Worm (Caenorhabditis elegans) whole organism, L1 larva: ENCODE data around the gene mdh-1.

Experiments
- aly-2 ChIP-seq: fragments of 150-350 bp; optimal IDR thresholded peaks from 2 replicates; lab custom pipeline; 2014; ENCODE audit warnings: missing biosample characterization, missing genetic modification characterization
- blmp-1 ChIP-seq: fragments of 150-350 bp; optimal IDR thresholded peaks from 2 replicates; lab custom pipeline; 2014; ENCODE audit warnings: missing biosample characterization, missing genetic modification characterization
- ceh-82 ChIP-seq, 3 experiments: fragments of 150-350 bp in 1 of 3; sonication (generic microtip) in 2 of 3; optimal IDR thresholded peaks; 2 replicates each; lab custom pipeline; 2014 to 2017; ENCODE audit warnings: missing biosample characterization in 3 of 3, missing genetic modification characterization in 3 of 3
- dpl-1 ChIP-seq, 3 experiments: fragments of 150-350 bp in 2 of 3; sonication (generic microtip) in 1 of 3; optimal IDR thresholded peaks; 2 replicates each; lab custom pipeline; 2014 to 2017; ENCODE audit warnings: missing biosample characterization in 3 of 3, missing genetic modification characterization in 3 of 3, missing genetic modification reagents in 3 of 3
- efl-1 ChIP-seq, 4 experiments: fragments of 150-350 bp; optimal IDR thresholded peaks in 3 of 4; peaks in 1 of 4; 1 replicate in 1 of 4; 2 replicates in 3 of 4; lab custom pipeline; 2014; ENCODE audit warnings: missing biosample characterization in 2 of 4, missing genetic modification characterization in 2 of 4, missing genetic modification reagents in 2 of 4
- efl-3 ChIP-seq: fragments of 200-800 bp; sonication (Bioruptor generic); optimal IDR thresholded peaks from 2 replicates; lab custom pipeline; 2018; ENCODE audit warnings: mild to moderate bottlenecking, missing genetic modification characterization, missing compliant biosample characterization
- elt-3 ChIP-seq, 6 experiments: fragments of 150-350 bp in 1 of 6; sonication (generic microtip); optimal IDR thresholded peaks; 2 replicates each; lab custom pipeline; 2017 to 2018; ENCODE audit warnings: missing biosample characterization in 6 of 6, missing genetic modification characterization in 6 of 6, inconsistent platforms in 1 of 6
- fkh-4 ChIP-seq: sonication (generic microtip); optimal IDR thresholded peaks from 2 replicates; lab custom pipeline; 2016; ENCODE audit warnings: missing compliant biosample characterization, missing genetic modification characterization, borderline replicate concordance
- fkh-8 ChIP-seq: sonication (generic microtip); optimal IDR thresholded peaks from 2 replicates; lab custom pipeline; 2016; ENCODE audit warnings: mild to moderate bottlenecking, missing genetic modification characterization, missing compliant biosample characterization
- grh-1 ChIP-seq: fragments of 200-800 bp; sonication (Bioruptor generic); IDR thresholded peaks from 2 replicates; pipeline ENCODE4 v1.3.6; 2022; ENCODE audit warnings: missing genetic modification reagents, missing genetic modification characterization, missing compliant biosample characterization
- hlh-17 ChIP-seq: fragments of 200-800 bp; sonication (Bioruptor generic); optimal IDR thresholded peaks from 2 replicates; lab custom pipeline; 2018; ENCODE audit warnings: missing genetic modification characterization, mild to moderate bottlenecking, missing compliant biosample characterization, moderate library complexity, borderline replicate concordance
- irx-1 ChIP-seq: sonication (generic microtip); optimal IDR thresholded peaks from 2 replicates; lab custom pipeline; 2016; ENCODE audit warnings: missing genetic modification characterization, missing compliant biosample characterization
- lin-13 ChIP-seq: fragments of 150-350 bp; optimal IDR thresholded peaks from 2 replicates; lab custom pipeline; 2014; ENCODE audit warnings: missing biosample characterization, missing genetic modification reagents, missing genetic modification characterization
- lin-14 ChIP-seq: fragments of 200-800 bp; sonication (Bioruptor generic); optimal IDR thresholded peaks from 2 replicates; lab custom pipeline; 2018; ENCODE audit warnings: mild to moderate bottlenecking, missing genetic modification characterization, moderate library complexity, missing compliant biosample characterization
- lin-35 ChIP-seq, 2 experiments: fragments of 150-350 bp; optimal IDR thresholded peaks; 2 replicates each; lab custom pipeline; 2014; ENCODE audit warnings: missing biosample characterization in 2 of 2, missing genetic modification characterization in 2 of 2, missing genetic modification reagents in 2 of 2
- lir-3 ChIP-seq: sonication (generic microtip); optimal IDR thresholded peaks from 2 replicates; lab custom pipeline; 2016; ENCODE audit warnings: mild to moderate bottlenecking, missing genetic modification characterization, moderate library complexity, missing compliant biosample characterization; ENCODE audit not compliant: poor library complexity
- lsy-2 ChIP-seq, 2 experiments: fragments of 150-350 bp; optimal IDR thresholded peaks; 2 replicates each; lab custom pipeline; 2014; ENCODE audit warnings: missing biosample characterization in 2 of 2, missing genetic modification characterization in 2 of 2
- mdl-1 ChIP-seq, 2 experiments: fragments of 150-350 bp; optimal IDR thresholded peaks; 2 replicates each; lab custom pipeline; 2014 to 2017; ENCODE audit warnings: missing biosample characterization in 2 of 2, missing genetic modification characterization in 2 of 2, inconsistent platforms in 1 of 2
- mep-1 ChIP-seq: fragments of 150-350 bp; optimal IDR thresholded peaks from 2 replicates; lab custom pipeline; 2014; ENCODE audit warnings: missing biosample characterization, missing genetic modification characterization
- nhr-19 ChIP-seq: fragments of 200-800 bp; sonication (Bioruptor generic); conservative IDR thresholded peaks from 2 replicates; pipeline ENCODE4 v1.3.6; 2022; ENCODE audit warnings: missing genetic modification characterization, missing compliant biosample characterization
- nhr-20 ChIP-seq: sonication (generic microtip); optimal IDR thresholded peaks from 2 replicates; lab custom pipeline; 2016; ENCODE audit warnings: mild to moderate bottlenecking, missing genetic modification characterization, missing compliant biosample characterization
- nhr-47 ChIP-seq: sonication (generic microtip); optimal IDR thresholded peaks from 2 replicates; lab custom pipeline; 2016; ENCODE audit warnings: mild to moderate bottlenecking, missing genetic modification characterization, moderate library complexity, missing compliant biosample characterization
- nhr-71 ChIP-seq: sonication (generic microtip); optimal IDR thresholded peaks from 2 replicates; lab custom pipeline; 2016; ENCODE audit warnings: mild to moderate bottlenecking, missing genetic modification characterization, moderate library complexity, missing compliant biosample characterization
- nhr-77 ChIP-seq: fragments of 150-350 bp; optimal IDR thresholded peaks from 2 replicates; lab custom pipeline; 2014; ENCODE audit warnings: missing biosample characterization, missing genetic modification characterization
- nhr-85 ChIP-seq: sonication (generic microtip); peaks from one replicate; lab custom pipeline; 2016; ENCODE audit warnings: missing genetic modification characterization, inconsistent platforms, missing compliant biosample characterization
- nhr-90 ChIP-seq: sonication (generic microtip); optimal IDR thresholded peaks from 2 replicates; lab custom pipeline; 2016; ENCODE audit warnings: mild to moderate bottlenecking, missing genetic modification characterization, missing compliant biosample characterization; ENCODE audit not compliant: poor library complexity
- pag-3 ChIP-seq: sonication (generic microtip); optimal IDR thresholded peaks from 2 replicates; lab custom pipeline; 2017; ENCODE audit warnings: missing genetic modification characterization, mild to moderate bottlenecking, missing compliant biosample characterization, antibody characterized with exemption, borderline replicate concordance; ENCODE audit not compliant: insufficient read depth
- pqm-1 ChIP-seq: sonication (generic microtip); optimal IDR thresholded peaks from 3 replicates; lab custom pipeline; 2017; ENCODE audit warnings: missing biosample characterization, missing genetic modification characterization
- snu-23 ChIP-seq: sonication (generic microtip); optimal IDR thresholded peaks from 2 replicates; lab custom pipeline; 2016; ENCODE audit warnings: missing genetic modification characterization, missing compliant biosample characterization
- tbx-2 ChIP-seq: sonication (generic microtip); optimal IDR thresholded peaks from 2 replicates; lab custom pipeline; 2016; ENCODE audit warnings: missing genetic modification characterization, missing compliant biosample characterization
- tlp-1 ChIP-seq: fragments of 150-350 bp; optimal IDR thresholded peaks from 2 replicates; lab custom pipeline; 2014; ENCODE audit warnings: missing biosample characterization, missing genetic modification characterization
- unc-62 ChIP-seq: fragments of 150-350 bp; optimal IDR thresholded peaks from 2 replicates; lab custom pipeline; 2014; ENCODE audit warnings: missing biosample characterization, missing genetic modification reagents, missing genetic modification characterization
- unc-86 ChIP-seq: sonication (generic microtip); optimal IDR thresholded peaks from 2 replicates; lab custom pipeline; 2016; ENCODE audit warnings: missing genetic modification characterization, missing compliant biosample characterization
- vab-15 ChIP-seq: sonication (generic microtip); optimal IDR thresholded peaks from 2 replicates; lab custom pipeline; 2017; ENCODE audit warnings: missing genotype, mild to moderate bottlenecking, missing genetic modification characterization, missing compliant biosample characterization
- zag-1 ChIP-seq: fragments of 150-350 bp; optimal IDR thresholded peaks from 2 replicates; lab custom pipeline; 2014; ENCODE audit warnings: missing biosample characterization, missing genetic modification characterization

Gene mdh-1

ce11 chrV:6506238-6506956, 9.9 kb downstream of the mdh-1 start:
- TF ChIP-seq elt-3 (tag; optimal IDR thresholded peaks at IDR 0.05; lab: Kevin White, UChicago) (peak in 1 of 6 experiments; percentile 51), irx-1 (no peak), unc-62 (GFP tag; lab: Kevin White, UChicago) (no peak), hlh-17 (no peak), fkh-8 (no peak), fkh-4 (tag; lab: Kevin White, UChicago) (no peak), pqm-1 (tag; lab: Kevin White, UChicago) (no peak), blmp-1 (tag; lab: Kevin White, UChicago) (peak; percentile 95)

- no peak for TF ChIP-seq zag-1 (tag; lab: Kevin White, UChicago)
- TF ChIP-seq ceh-82 (tag; optimal IDR thresholded peaks at IDR 0.05; lab: Kevin White, UChicago): peak in 1 of 3 experiments; percentile 10
- peak; percentile 82 for TF ChIP-seq nhr-90 (tag; lab: Kevin White, UChicago)
- peak; percentile 45 for TF ChIP-seq nhr-47 (tag; lab: Kevin White, UChicago)
- TF ChIP-seq efl-1 (optimal IDR thresholded peaks at IDR 0.05; lab: Kevin White, UChicago): peak in 1 of 2 experiments; percentile 9
- TF ChIP-seq efl-1 (GFP tag; optimal IDR thresholded peaks at IDR 0.05 in 1 of 2; lab: Kevin White, UChicago): peak in 1 of 2 experiments; percentile 92
- TF ChIP-seq lin-14: peak; percentile 82
- TF ChIP-seq blmp-1 (tag; lab: Kevin White, UChicago): peak; percentile 85
- no peak for TF ChIP-seq aly-2 (tag; lab: Kevin White, UChicago)
- peak; percentile 90 for TF ChIP-seq nhr-71 (tag; lab: Kevin White, UChicago)
- no peak for TF ChIP-seq tlp-1 (tag; lab: Kevin White, UChicago)
- peak; percentile 8 to 47 for TF ChIP-seq lsy-2 (tag; optimal IDR thresholded peaks at IDR 0.05; lab: Kevin White, UChicago)
- TF ChIP-seq mdl-1 (tag; optimal IDR thresholded peaks at IDR 0.05; lab: Kevin White, UChicago): peak in 1 of 2 experiments; percentile 83
- TF ChIP-seq lin-13 (GFP tag; lab: Kevin White, UChicago): peak; percentile 37
- peak; percentile 72 for TF ChIP-seq tbx-2 (tag; lab: Kevin White, UChicago)
- peak; percentile 13 for TF ChIP-seq lir-3 (tag; lab: Kevin White, UChicago)
- peak; percentile 69 for TF ChIP-seq nhr-19
- TF ChIP-seq mep-1 (tag; lab: Kevin White, UChicago): peak; percentile 52
- no peak for TF ChIP-seq unc-86 (tag; lab: Kevin White, UChicago)
- peak; percentile 16 for TF ChIP-seq vab-15 (tag; lab: Kevin White, UChicago)
- TF ChIP-seq efl-3 (GFP tag; lab: Kevin White, UChicago): no peak
- peak; percentile 64 for TF ChIP-seq grh-1 (GFP tag; lab: Robert Waterston, UW)
- peak in 4 of 6 experiments; percentile 74 to 91 (median 82) for TF ChIP-seq elt-3 (tag; optimal IDR thresholded peaks at IDR 0.05; lab: Kevin White, UChicago)
- peak in 1 of 2 experiments; percentile 63 for TF ChIP-seq lin-35 (GFP tag; optimal IDR thresholded peaks at IDR 0.05; lab: Kevin White, UChicago)
- peak; percentile 84 for TF ChIP-seq snu-23
- no peak for TF ChIP-seq pag-3 (tag; lab: Kevin White, UChicago)
- TF ChIP-seq nhr-20 (tag; lab: Kevin White, UChicago): peak; percentile 93
- TF ChIP-seq dpl-1 (GFP tag; optimal IDR thresholded peaks at IDR 0.05; lab: Kevin White, UChicago): peak; percentile 13 to 39 (median 34)
- no peak for TF ChIP-seq nhr-77
- TF ChIP-seq nhr-85 (tag; lab: Kevin White, UChicago): peak; percentile 99
Measured at ce11 chrV:6505339-6505811, 11.0 kb downstream of the mdh-1 start, which contains the start of gene W01A11.7. Gene W01A11.7, minus strand, starts transcription at chrV:6505389.
